Fruit fly (Drosophila melanogaster) S2 (cell line): ENCODE results near the gene CG15528.

Experiments
- CG8478 ChIP-seq: fragments of >200 bp; optimal IDR thresholded peaks from 2 replicates; lab custom pipeline; 2018
- CTCF ChIP-seq, 2 experiments: fragments of >200 bp; optimal IDR thresholded peaks; 2 replicates each; lab custom pipeline; 2018

- TF ChIP-seq CTCF (optimal IDR thresholded peaks at IDR 0.05; lab: Kevin White, UChicago) (no peak), CG8478 (lab: Kevin White, UChicago) (no peak)
Measured at dm6 chr3R:30005332-30005979, 46.5 kb downstream of the CG15528 start.
